Fruit fly (Drosophila melanogaster): ENCODE measurements around the gene Jhbp15.

DNA sequence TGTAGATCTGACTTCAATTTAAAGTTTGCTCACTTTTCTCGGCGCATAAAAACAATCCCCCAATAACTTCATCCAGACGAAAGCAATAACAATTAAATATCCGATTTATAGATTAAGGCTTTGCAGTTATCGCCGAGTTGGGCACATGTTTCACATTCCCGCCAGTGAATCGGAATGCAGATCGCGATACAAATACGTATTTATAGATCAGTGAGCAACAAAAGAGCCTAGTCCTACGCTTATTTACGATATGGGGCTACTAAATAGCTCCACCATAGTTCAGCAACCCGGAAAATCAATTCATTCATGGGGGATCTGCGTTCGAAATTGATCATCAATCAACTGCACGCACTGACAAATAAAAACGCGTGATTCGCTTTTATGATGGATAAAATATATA, 41.3 kb upstream of the Jhbp15 start:
- TF ChIP-seq h (GFP tag; optimal IDR thresholded peaks at IDR 0.05) (no peak), Myc (optimal IDR thresholded peaks at IDR 0.05) (no peak), lola (GFP tag; optimal IDR thresholded peaks at IDR 0.05) (no peak), ey (GFP tag; optimal IDR thresholded peaks at IDR 0.05) (no peak), dmrt93B (GFP tag; optimal IDR thresholded peaks at IDR 0.05) (no peak), rgr (GFP tag; optimal IDR thresholded peaks at IDR 0.05) (no peak), br (GFP tag; optimal IDR thresholded peaks at IDR 0.05) (no peak), fru (GFP tag; optimal IDR thresholded peaks at IDR 0.05) (no peak), Abd-B (GFP tag; optimal IDR thresholded peaks at IDR 0.05) (no peak), Vsx2 (GFP tag; optimal IDR thresholded peaks at IDR 0.05; ENCODE audit: partially characterized antibody) (no peak), jim (GFP tag; optimal IDR thresholded peaks at IDR 0.05) (no peak), Mio (GFP tag; optimal IDR thresholded peaks at IDR 0.05) (no peak), OdsH (GFP tag; optimal IDR thresholded peaks at IDR 0.05) (no peak), psq (GFP tag; optimal IDR thresholded peaks at IDR 0.05) (no peak)

Data from whole organism, wandering third instar larva.